Fruit fly (Drosophila melanogaster): ENCODE measurements around the gene Pp1alpha-96A.
A peak's percentile ranks its signal among the peaks of the same experiment; 100 is the strongest.

The Pp1alpha-96A gene

dm6 chr3R:24568251-24568932 lies 50.3 kb downstream of the Pp1alpha-96A start:
- TF ChIP-seq CG5204 (GFP tag; optimal IDR thresholded peaks at IDR 0.05): no peak
- TF ChIP-seq CG7045 (GFP tag; optimal IDR thresholded peaks at IDR 0.05): no peak
- TF ChIP-seq tj (GFP tag; optimal IDR thresholded peaks at IDR 0.05): no peak
- TF ChIP-seq CG12768 (GFP tag; optimal IDR thresholded peaks at IDR 0.05): peak; percentile 33
- TF ChIP-seq cic (GFP tag; optimal IDR thresholded peaks at IDR 0.05): peak; percentile 86
- peak; percentile 43 for TF ChIP-seq CG33017 (tag; optimal IDR thresholded peaks at IDR 0.05)
- no peak for TF ChIP-seq toe (GFP tag; optimal IDR thresholded peaks at IDR 0.05)
- TF ChIP-seq Crg-1 (GFP tag; optimal IDR thresholded peaks at IDR 0.05): peak; percentile 14
- TF ChIP-seq kay (GFP tag; ENCODE audit: borderline replicate concordance): peak; percentile 58
- no peak for TF ChIP-seq CG14711 (tag; optimal IDR thresholded peaks at IDR 0.05)
- no peak for TF ChIP-seq bab1 (GFP tag; optimal IDR thresholded peaks at IDR 0.05)
- peak; percentile 51 for TF ChIP-seq Mnt (GFP tag; optimal IDR thresholded peaks at IDR 0.05)
- TF ChIP-seq cnc (optimal IDR thresholded peaks at IDR 0.05): no peak
- no peak for TF ChIP-seq pad (GFP tag; optimal IDR thresholded peaks at IDR 0.05)
- no peak for TF ChIP-seq ovo (GFP tag; optimal IDR thresholded peaks at IDR 0.05)

dm6 chr3R:24569669-24570349 lies 51.7 kb downstream of the Pp1alpha-96A start:
- no peak for TF ChIP-seq CG1620 (GFP tag; optimal IDR thresholded peaks at IDR 0.05)
- TF ChIP-seq CG12768 (GFP tag; optimal IDR thresholded peaks at IDR 0.05): peak; percentile 44
- no peak for TF ChIP-seq pad (GFP tag; optimal IDR thresholded peaks at IDR 0.05)
- TF ChIP-seq bab1 (GFP tag; optimal IDR thresholded peaks at IDR 0.05): no peak
- no peak for TF ChIP-seq CG5204 (GFP tag; optimal IDR thresholded peaks at IDR 0.05)
- TF ChIP-seq kay (GFP tag; ENCODE audit: borderline replicate concordance): peak; percentile 80
- no peak for TF ChIP-seq tj (GFP tag; optimal IDR thresholded peaks at IDR 0.05)
- no peak for TF ChIP-seq toe (GFP tag; optimal IDR thresholded peaks at IDR 0.05)
- TF ChIP-seq Hr96 (GFP tag; optimal IDR thresholded peaks at IDR 0.05): no peak
- no peak for TF ChIP-seq Crg-1 (GFP tag; optimal IDR thresholded peaks at IDR 0.05)
- TF ChIP-seq Mnt (GFP tag; optimal IDR thresholded peaks at IDR 0.05): no peak

dm6 chr3R:24571386-24572124 lies 53.5 kb downstream of the Pp1alpha-96A start:
- peak; percentile 89 for TF ChIP-seq kay (GFP tag; ENCODE audit: borderline replicate concordance)
- TF ChIP-seq Mnt (GFP tag; optimal IDR thresholded peaks at IDR 0.05): peak; percentile 62
- peak; percentile 59 for TF ChIP-seq CG33017 (tag; optimal IDR thresholded peaks at IDR 0.05)
- TF ChIP-seq tj (GFP tag; optimal IDR thresholded peaks at IDR 0.05): peak; percentile 73
- peak; percentile 77 for TF ChIP-seq cic (GFP tag; optimal IDR thresholded peaks at IDR 0.05)
- peak; percentile 11 for TF ChIP-seq CG14711 (tag; optimal IDR thresholded peaks at IDR 0.05)
- no peak for TF ChIP-seq Clk (GFP tag; optimal IDR thresholded peaks at IDR 0.05)
- no peak for TF ChIP-seq CG5204 (GFP tag; optimal IDR thresholded peaks at IDR 0.05)
